Fruit fly (Drosophila melanogaster): ENCODE measurements around the gene CG12531.
A peak's percentile ranks its signal among the peaks of the same experiment; 100 is the strongest.

CG12531 gene

DNA sequence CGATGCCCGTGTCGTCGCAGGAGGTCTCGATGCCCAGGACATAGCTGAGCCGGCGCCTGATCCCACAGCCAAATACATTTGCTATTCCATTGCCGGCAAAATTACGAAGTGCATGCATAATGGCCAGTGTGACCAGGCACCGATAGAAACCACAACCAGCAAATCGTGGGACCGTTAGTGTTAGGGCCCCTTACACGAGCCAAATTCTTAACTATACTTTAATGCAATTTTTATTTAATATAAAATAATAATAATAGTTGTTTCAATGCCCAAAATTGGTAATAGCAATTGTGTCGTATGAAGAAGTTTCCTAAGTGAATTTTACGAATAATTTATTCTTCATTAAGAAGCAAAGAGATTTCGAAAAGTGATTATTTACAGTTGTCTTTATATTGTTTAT, 17.1 kb upstream of the CG12531 start, which contains the start of gene Tcs4 (continued):
- peak; percentile 51 for TF ChIP-seq E2f2 (GFP tag; IDR thresholded peaks at IDR 0.05)
- 0 out of 2 replicates have a peak, but pooled peaks have one; percentile 7 for TF ChIP-seq inv (GFP tag; IDR thresholded peaks at IDR 0.05; ENCODE audit: partially characterized antibody)
- TF ChIP-seq CG11398 (GFP tag; optimal IDR thresholded peaks at IDR 0.05) = no peak
- TF ChIP-seq Xbp1 (GFP tag; optimal IDR thresholded peaks at IDR 0.05) = peak; percentile 42
- TF ChIP-seq CG10209 (GFP tag; optimal IDR thresholded peaks at IDR 0.05) = peak; percentile 13
- TF ChIP-seq Hr3 (GFP tag; optimal IDR thresholded peaks at IDR 0.05) = no peak
- peak; percentile 63 for TF ChIP-seq gfzf (GFP tag; optimal IDR thresholded peaks at IDR 0.05)
- TF ChIP-seq HmgZ (tag; optimal IDR thresholded peaks at IDR 0.05) = peak; percentile 21
- peak; percentile 44 for TF ChIP-seq MESR4 (GFP tag; optimal IDR thresholded peaks at IDR 0.05)
- TF ChIP-seq CG15514 (GFP tag; optimal IDR thresholded peaks at IDR 0.05) = peak; percentile 16
- TF ChIP-seq eve (GFP tag; optimal IDR thresholded peaks at IDR 0.05) = no peak
- peak; percentile 56; the same call in 1 of the 2 replicates for TF ChIP-seq hbn (GFP tag; IDR thresholded peaks at IDR 0.05; ENCODE audit: partially characterized antibody)
- no peak for TF ChIP-seq rib (GFP tag; IDR thresholded peaks at IDR 0.05)
- TF ChIP-seq pan (optimal IDR thresholded peaks at IDR 0.05) = no peak
- peak in 1 of 2 experiments; percentile 21 for TF ChIP-seq pan (GFP tag; optimal IDR thresholded peaks at IDR 0.05 in 1 of 2, IDR thresholded peaks at IDR 0.05 in 1 of 2)
- peak in 1 of 2 experiments; percentile 28 for TF ChIP-seq dpn (GFP tag; optimal IDR thresholded peaks at IDR 0.05)
- peak; percentile 22 for TF ChIP-seq zen (tag; optimal IDR thresholded peaks at IDR 0.05)
- peak; percentile 43 for TF ChIP-seq pzg (GFP tag; optimal IDR thresholded peaks at IDR 0.05)
- TF ChIP-seq chm (GFP tag; IDR thresholded peaks at IDR 0.05) = no peak
- TF ChIP-seq CG17829 (tag; optimal IDR thresholded peaks at IDR 0.05) = peak; percentile 57
- TF ChIP-seq CG30431 (GFP tag; optimal IDR thresholded peaks at IDR 0.05) = no peak
- TF ChIP-seq bsh (GFP tag; optimal IDR thresholded peaks at IDR 0.05) = peak in 1 of 2 experiments; percentile 33
- peak; percentile 12 for TF ChIP-seq Sin3A (optimal IDR thresholded peaks at IDR 0.05)
- TF ChIP-seq D19B (GFP tag; optimal IDR thresholded peaks at IDR 0.05) = no peak
- TF ChIP-seq nmo (GFP tag; optimal IDR thresholded peaks at IDR 0.05) = peak; percentile 48
- TF ChIP-seq Ssrp (tag; optimal IDR thresholded peaks at IDR 0.05) = peak; percentile 5
- TF ChIP-seq ab (GFP tag; optimal IDR thresholded peaks at IDR 0.05) = no peak
- peak; percentile 71; the same call in 2 of the 4 replicates for TF ChIP-seq chinmo (GFP tag; IDR thresholded peaks at IDR 0.05; ENCODE audit: partially characterized antibody)
- no peak for TF ChIP-seq CG11723 (GFP tag; optimal IDR thresholded peaks at IDR 0.05)
- TF ChIP-seq CoRest (tag; optimal IDR thresholded peaks at IDR 0.05) = peak; percentile 29
- TF ChIP-seq ato (GFP tag; IDR thresholded peaks at IDR 0.05; ENCODE audit: partially characterized antibody) = 0 out of 2 replicates have a peak, but pooled peaks have one; percentile 26
- TF ChIP-seq Gug (GFP tag; IDR thresholded peaks at IDR 0.05) = no peak
- TF ChIP-seq tll (GFP tag; optimal IDR thresholded peaks at IDR 0.05) = no peak
- TF ChIP-seq BEAF-32 (GFP tag; optimal IDR thresholded peaks at IDR 0.05) = peak; percentile 8
- peak; percentile 99 for TF ChIP-seq CG18764 (GFP tag; optimal IDR thresholded peaks at IDR 0.05)
- peak; percentile 37 for TF ChIP-seq CG18262 (tag; optimal IDR thresholded peaks at IDR 0.05)
- TF ChIP-seq CG10979 (tag; optimal IDR thresholded peaks at IDR 0.05) = peak; percentile 31
- TF ChIP-seq CG8924 (tag; optimal IDR thresholded peaks at IDR 0.05) = peak; percentile 20
- peak; percentile 49 for TF ChIP-seq CG14710 (tag; optimal IDR thresholded peaks at IDR 0.05)
- peak; percentile 25 for TF ChIP-seq Elba2 (GFP tag; optimal IDR thresholded peaks at IDR 0.05)
- TF ChIP-seq YL-1 (GFP tag; optimal IDR thresholded peaks at IDR 0.05) = peak; percentile 48
- peak; percentile 46; the same call in 1 of the 2 replicates for TF ChIP-seq amos (GFP tag; IDR thresholded peaks at IDR 0.05; ENCODE audit: partially characterized antibody)
- 0 out of 3 replicates have a peak, but pooled peaks have one; percentile 22 for TF ChIP-seq CG14860 (GFP tag; IDR thresholded peaks at IDR 0.05; ENCODE audit: partially characterized antibody)
- TF ChIP-seq dmrt11E (tag; optimal IDR thresholded peaks at IDR 0.05) = peak; percentile 47
- peak; percentile 58; the same call in 2 of the 3 replicates for TF ChIP-seq Opbp (GFP tag; IDR thresholded peaks at IDR 0.05; ENCODE audit: partially characterized antibody)
- TF ChIP-seq ro (GFP tag; IDR thresholded peaks at IDR 0.05) = no peak
- TF ChIP-seq Scr (GFP tag; IDR thresholded peaks at IDR 0.05; ENCODE audit: partially characterized antibody) = peak; percentile 59
- peak; percentile 63 for TF ChIP-seq CG12391 (tag; optimal IDR thresholded peaks at IDR 0.05)
